Worm (Caenorhabditis elegans): ENCODE measurements around the gene F57E7.4.

F57E7.4 gene

DNA sequence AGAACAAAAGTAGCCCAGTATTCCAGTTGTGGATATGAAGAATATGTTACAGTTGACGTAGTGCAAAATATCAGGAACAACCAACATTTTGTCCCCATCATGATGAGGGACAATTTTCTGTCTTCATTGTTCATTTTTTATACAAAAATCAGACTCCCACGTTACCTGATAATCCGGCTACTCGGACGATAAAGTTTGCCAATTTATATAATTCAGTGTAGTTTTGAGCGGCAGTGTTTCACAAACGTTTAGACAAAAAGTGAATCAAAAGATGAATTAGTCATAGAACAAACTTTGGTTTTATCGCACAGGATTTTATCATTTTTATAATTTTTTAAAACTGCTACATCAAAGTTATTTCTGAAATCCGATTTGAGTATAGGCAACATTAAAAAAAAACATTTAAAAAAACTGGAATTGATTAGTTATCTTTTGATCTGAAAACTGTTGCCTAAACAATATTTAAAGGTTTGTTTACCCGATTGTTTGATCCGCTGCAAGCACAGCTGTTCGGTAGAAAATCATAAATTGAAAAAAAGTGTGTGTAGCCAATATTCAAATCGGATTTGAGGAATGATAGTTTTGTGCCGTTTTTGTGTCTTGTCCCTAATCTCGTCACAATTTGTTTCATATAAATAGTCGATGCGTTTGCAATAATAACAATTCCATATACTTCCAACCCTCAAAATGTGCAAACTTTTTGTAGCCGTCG lies at the start of gene F57E7.4, which contains the start of gene spig-6:
F57E7.4 (minus strand) TSS at position 101 of the 712 bp plus-strand sequence.
spig-6 (plus strand) TSS at position 662 of the 712 bp plus-strand sequence.
- no peak for TF ChIP-seq blmp-1 (tag; optimal IDR thresholded peaks at IDR 0.05)
- no peak for TF ChIP-seq nhr-71 (tag; optimal IDR thresholded peaks at IDR 0.05)
- TF ChIP-seq pqm-1 (tag; optimal IDR thresholded peaks at IDR 0.05), result no peak
- TF ChIP-seq zip-4 (GFP tag; optimal IDR thresholded peaks at IDR 0.05), result no peak
- TF ChIP-seq sup-37 (GFP tag; optimal IDR thresholded peaks at IDR 0.05), result no peak
- TF ChIP-seq tlp-1 (tag; optimal IDR thresholded peaks at IDR 0.05), result no peak
- TF ChIP-seq grh-1 (GFP tag; IDR thresholded peaks at IDR 0.05), result no peak
- no peak for TF ChIP-seq nhr-28 (tag; optimal IDR thresholded peaks at IDR 0.05)
- no peak for TF ChIP-seq lin-15B (tag; optimal IDR thresholded peaks at IDR 0.05)
- TF ChIP-seq sptf-1 (tag; optimal IDR thresholded peaks at IDR 0.05), result no peak
- TF ChIP-seq snu-23 (GFP tag; optimal IDR thresholded peaks at IDR 0.05), result no peak
- TF ChIP-seq lsy-2 (tag; optimal IDR thresholded peaks at IDR 0.05), result no peak

DNA sequence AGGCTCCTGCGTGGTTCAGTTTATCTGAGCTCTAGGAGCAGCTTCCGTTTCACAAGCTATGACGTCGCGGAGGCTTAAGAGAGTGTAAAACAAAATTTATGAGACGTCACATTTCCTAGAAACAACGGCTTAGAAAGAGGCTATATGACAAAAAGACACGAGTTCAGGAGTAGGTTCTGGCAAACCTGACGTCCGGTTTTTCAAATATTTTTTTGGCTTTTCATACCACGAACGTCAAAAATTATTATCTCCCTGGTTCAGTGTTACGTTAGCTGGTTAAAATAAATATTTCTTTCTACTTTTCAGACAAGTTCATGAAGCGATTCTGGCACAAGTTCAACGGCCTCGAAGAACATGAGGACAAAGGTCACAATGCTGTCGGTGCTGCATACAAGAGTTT lies 47.0 kb upstream of the F57E7.4 start, which contains the start of gene F36D3.16:
F36D3.16 (plus strand) TSS at position 301 of the 400 bp plus-strand sequence.
- no peak for TF ChIP-seq rnt-1 (tag; optimal IDR thresholded peaks at IDR 0.05)
- no peak for TF ChIP-seq lin-14 (GFP tag; optimal IDR thresholded peaks at IDR 0.05)
- TF ChIP-seq lin-13 (GFP tag; optimal IDR thresholded peaks at IDR 0.05), result no peak
- no peak for TF ChIP-seq zip-4 (GFP tag; optimal IDR thresholded peaks at IDR 0.05)
- TF ChIP-seq mef-2 (tag; optimal IDR thresholded peaks at IDR 0.05), result no peak
- no peak for TF ChIP-seq nhr-90 (tag; optimal IDR thresholded peaks at IDR 0.05; ENCODE audit: poor library complexity)
- no peak for TF ChIP-seq elt-3 (tag; optimal IDR thresholded peaks at IDR 0.05)
- TF ChIP-seq ces-1 (GFP tag; optimal IDR thresholded peaks at IDR 0.05), result no peak
- TF ChIP-seq nhr-85 (tag), result no peak
- TF ChIP-seq unc-62 (GFP tag; optimal IDR thresholded peaks at IDR 0.05), result no peak
- no peak for TF ChIP-seq egl-27 (tag; optimal IDR thresholded peaks at IDR 0.05)
- TF ChIP-seq sox-4 (tag; optimal IDR thresholded peaks at IDR 0.05), result no peak
- no peak for TF ChIP-seq Y116A8C.19 (tag; optimal IDR thresholded peaks at IDR 0.05; ENCODE audit: borderline replicate concordance)
- no peak for TF ChIP-seq tbx-2 (tag; optimal IDR thresholded peaks at IDR 0.05)
- no peak for TF ChIP-seq C16A3.4 (tag; optimal IDR thresholded peaks at IDR 0.05)
- no peak for TF ChIP-seq vab-15 (tag; optimal IDR thresholded peaks at IDR 0.05)
- no peak for TF ChIP-seq nhr-20 (tag; optimal IDR thresholded peaks at IDR 0.05)
- TF ChIP-seq nhr-71 (tag; optimal IDR thresholded peaks at IDR 0.05), result no peak

- TF ChIP-seq efl-1 (optimal IDR thresholded peaks at IDR 0.05) (no peak), efl-1 (GFP tag; optimal IDR thresholded peaks at IDR 0.05 in 1 of 2) (peak in 1 of 2 experiments; percentile 85), mab-9 (GFP tag; IDR thresholded peaks at IDR 0.05) (no peak)
Measured at ce11 chrV:16526858-16527257, 46.0 kb upstream of the F57E7.4 start, which contains the start of gene F36D3.8. Gene F36D3.8, plus strand, starts transcription at chrV:16527158.

ce11 chrV:16522242-16522641 lies 41.4 kb upstream of the F57E7.4 start, which contains the start of gene srw-34:
Gene srw-34, minus strand, starts transcription at chrV:16522342.
- TF ChIP-seq unc-62 (GFP tag; optimal IDR thresholded peaks at IDR 0.05) (no peak), C16A3.4 (tag; optimal IDR thresholded peaks at IDR 0.05) (no peak)

- TF ChIP-seq ztf-4 (tag; optimal IDR thresholded peaks at IDR 0.05) (no peak), egl-13 (tag; optimal IDR thresholded peaks at IDR 0.05) (no peak), dpl-1 (GFP tag; optimal IDR thresholded peaks at IDR 0.05) (no peak), C16A3.4 (tag; optimal IDR thresholded peaks at IDR 0.05) (no peak), pqm-1 (tag; optimal IDR thresholded peaks at IDR 0.05) (no peak), lin-35 (GFP tag; optimal IDR thresholded peaks at IDR 0.05) (no peak), C04F5.9 (tag; optimal IDR thresholded peaks at IDR 0.05) (no peak), ces-1 (GFP tag; optimal IDR thresholded peaks at IDR 0.05) (no peak), zag-1 (tag; optimal IDR thresholded peaks at IDR 0.05) (no peak), dsc-1 (tag; optimal IDR thresholded peaks at IDR 0.05) (no peak), ceh-8 (GFP tag; optimal IDR thresholded peaks at IDR 0.05) (no peak), fkh-8 (tag; optimal IDR thresholded peaks at IDR 0.05) (no peak), blmp-1 (tag; optimal IDR thresholded peaks at IDR 0.05) (no peak), ceh-82 (tag; optimal IDR thresholded peaks at IDR 0.05) (no peak), xbp-1 (tag; optimal IDR thresholded peaks at IDR 0.05) (no peak), nhr-77 (tag; optimal IDR thresholded peaks at IDR 0.05) (no peak), hlh-17 (GFP tag; optimal IDR thresholded peaks at IDR 0.05; ENCODE audit: borderline replicate concordance) (no peak), tbx-2 (tag; optimal IDR thresholded peaks at IDR 0.05) (no peak)
Measured at ce11 chrV:16517619-16518018, 36.8 kb upstream of the F57E7.4 start, which contains the start of gene F36D3.4. Gene F36D3.4, minus strand, starts transcription at chrV:16517719.

All from whole organism, L1 larva.